Worm (Caenorhabditis elegans): ENCODE measurements around the gene Y41D4B.4.

DNA sequence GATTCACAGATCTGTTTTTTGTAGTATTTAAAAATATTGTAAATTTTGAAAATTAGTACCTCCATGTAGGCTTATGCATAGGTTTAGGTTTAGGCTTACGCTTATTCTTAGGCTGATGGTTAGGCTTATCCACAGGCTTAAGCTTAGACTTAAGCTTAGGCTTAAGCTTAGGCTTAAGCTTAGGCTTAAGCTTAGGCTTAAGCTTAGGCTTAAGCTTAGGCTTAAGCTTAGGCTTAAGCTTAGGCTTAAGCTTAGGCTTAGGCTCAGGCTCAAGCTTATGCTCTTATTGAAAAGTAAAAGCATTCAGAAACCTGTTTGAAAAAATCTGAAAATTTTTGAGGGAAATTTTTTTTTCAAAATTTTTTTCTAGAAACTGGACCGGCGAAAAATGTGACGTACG lies 27.3 kb upstream of the Y41D4B.4 start:
- TF ChIP-seq dao-5 (tag; optimal IDR thresholded peaks at IDR 0.05): no peak
- no peak for TF ChIP-seq W03F9.2 (tag; optimal IDR thresholded peaks at IDR 0.05)
- TF ChIP-seq him-1 (tag; optimal IDR thresholded peaks at IDR 0.05): no peak

Measured in whole organism, L4/young adult.